Fruit fly (Drosophila melanogaster) whole organism, embryonic: ENCODE measurements around the gene CG15412.
A peak's percentile ranks its signal among the peaks of the same experiment; 100 is the strongest.

ENCODE experiments used
- Asciz ChIP-seq: fragments of 200-800 bp; sonication (Bioruptor generic); optimal IDR thresholded peaks from 2 replicates; lab custom pipeline; 2017; ENCODE audit warnings: missing biosample characterization, mild to moderate bottlenecking, missing genetic modification characterization, missing genetic modification reagents
- CG1024 ChIP-seq: fragments of 200-800 bp; sonication (Bioruptor generic); IDR thresholded peaks from 2 replicates; pipeline ENCODE4 v1.3.6; 2022; ENCODE audit warnings: missing biosample characterization, missing genetic modification characterization
- CG10267 ChIP-seq: fragments of 200-800 bp; sonication (Bioruptor generic); optimal IDR thresholded peaks from 2 replicates; lab custom pipeline; 2018; ENCODE audit warnings: missing biosample characterization, mild to moderate bottlenecking, missing genetic modification characterization, moderate library complexity
- CG11398 ChIP-seq: fragments of 200-800 bp; sonication (Bioruptor generic); optimal IDR thresholded peaks from 2 replicates; lab custom pipeline; 2016; ENCODE audit warnings: missing biosample characterization, missing genetic modification characterization
- CG11504 ChIP-seq: fragments of 200-800 bp; sonication (Bioruptor generic); optimal IDR thresholded peaks from 3 replicates; lab custom pipeline; 2019; ENCODE audit warnings: missing biosample characterization, mild to moderate bottlenecking, missing genetic modification characterization, moderate library complexity
- CG12769 ChIP-seq: fragments of 200-800 bp; sonication (Bioruptor generic); optimal IDR thresholded peaks from 2 replicates; lab custom pipeline; 2019; ENCODE audit warnings: missing biosample characterization, mild to moderate bottlenecking, missing genetic modification characterization, moderate library complexity
- CG14860 ChIP-seq: fragments of 200-800 bp; sonication (Bioruptor generic); IDR thresholded peaks from 3 replicates; pipeline ENCODE4 v1.3.6; 2022; ENCODE audit warnings: missing biosample characterization, missing genetic modification characterization; ENCODE audit not compliant: partially characterized antibody
- CG16813 ChIP-seq: fragments of 200-800 bp; sonication (Bioruptor generic); IDR thresholded peaks from 3 replicates; pipeline ENCODE4 v1.3.6; 2022; ENCODE audit warnings: missing biosample characterization, missing genetic modification characterization; ENCODE audit not compliant: partially characterized antibody
- CG16863 ChIP-seq: fragments of 200-800 bp; sonication (Bioruptor generic); optimal IDR thresholded peaks from 3 replicates; lab custom pipeline; 2016; ENCODE audit warnings: missing biosample characterization, missing genetic modification characterization
- CG17829 ChIP-seq: fragments of 200-800 bp; optimal IDR thresholded peaks from 2 replicates; lab custom pipeline; 2019; ENCODE audit warnings: missing biosample characterization, mild to moderate bottlenecking, missing genetic modification characterization, moderate library complexity
- CG18619 ChIP-seq: fragments of 200-800 bp; sonication (Bioruptor generic); optimal IDR thresholded peaks from 3 replicates; lab custom pipeline; 2017; ENCODE audit warnings: missing biosample characterization, mild to moderate bottlenecking, missing genetic modification characterization
- CG2202 ChIP-seq: fragments of 200-800 bp; sonication (Bioruptor generic); optimal IDR thresholded peaks from 2 replicates; lab custom pipeline; 2018; ENCODE audit warnings: missing biosample characterization, mild to moderate bottlenecking, missing genetic modification characterization
- CG2875 ChIP-seq: fragments of 200-800 bp; sonication (Bioruptor generic); optimal IDR thresholded peaks from 2 replicates; lab custom pipeline; 2017; ENCODE audit warnings: missing biosample characterization, mild to moderate bottlenecking, missing genetic modification characterization, missing genetic modification reagents
- CG30020 ChIP-seq: fragments of 200-800 bp; optimal IDR thresholded peaks from 2 replicates; lab custom pipeline; 2019; ENCODE audit warnings: missing biosample characterization, mild to moderate bottlenecking, missing genetic modification characterization, moderate library complexity
- CG31365 ChIP-seq: fragments of 200-800 bp; sonication (Bioruptor generic); optimal IDR thresholded peaks from 2 replicates; lab custom pipeline; 2018; ENCODE audit warnings: missing biosample characterization, mild to moderate bottlenecking, missing genetic modification characterization
- CG4282 ChIP-seq: fragments of 200-800 bp; sonication (Bioruptor generic); optimal IDR thresholded peaks from 2 replicates; lab custom pipeline; 2016; ENCODE audit warnings: missing biosample characterization, missing genetic modification characterization
- CG6175 ChIP-seq: fragments of 200-800 bp; sonication (Bioruptor generic); IDR thresholded peaks from 3 replicates; pipeline ENCODE4 v1.3.6; 2022; ENCODE audit warnings: missing biosample characterization, missing genetic modification characterization
- CG9609 ChIP-seq: fragments of 200-800 bp; sonication (Bioruptor generic); optimal IDR thresholded peaks from 3 replicates; lab custom pipeline; 2016; ENCODE audit warnings: missing biosample characterization, missing genetic modification characterization
- CHES-1-like ChIP-seq: fragments of 200-800 bp; sonication (Bioruptor generic); optimal IDR thresholded peaks from 2 replicates; lab custom pipeline; 2016; ENCODE audit warnings: missing biosample characterization, missing genetic modification characterization
- CTCF ChIP-seq: fragments of 200-800 bp; sonication (Bioruptor generic); optimal IDR thresholded peaks from 2 replicates; lab custom pipeline; 2017; ENCODE audit warnings: missing biosample characterization, mild to moderate bottlenecking, missing genetic modification characterization, moderate library complexity
- CrebB ChIP-seq: fragments of 200-800 bp; sonication (Bioruptor generic); optimal IDR thresholded peaks from 3 replicates; lab custom pipeline; 2018; ENCODE audit warnings: missing biosample characterization, mild to moderate bottlenecking, missing genetic modification characterization
- D ChIP-seq, 2 experiments: fragments of 200-800 bp in 1 of 2; fragments of >200 bp in 1 of 2; sonication (Bioruptor generic) in 1 of 2; optimal IDR thresholded peaks; 2 replicates in 1 of 2; 3 replicates in 1 of 2; lab custom pipeline; 2017; ENCODE audit warnings: mild to moderate bottlenecking in 1 of 2, missing biosample characterization in 1 of 2, missing genetic modification characterization in 1 of 2, missing genetic modification reagents in 1 of 2
- E2f2 ChIP-seq: fragments of 200-800 bp; sonication (Bioruptor generic); IDR thresholded peaks from 2 replicates; pipeline ENCODE4 v1.3.6; 2022; ENCODE audit warnings: missing biosample characterization, missing genetic modification characterization
- Ets97D ChIP-seq: fragments of 200-800 bp; sonication (Bioruptor generic); optimal IDR thresholded peaks from 3 replicates; lab custom pipeline; 2016; ENCODE audit warnings: missing biosample characterization, missing genetic modification characterization
- Fer1 ChIP-seq: fragments of 200-800 bp; sonication (Bioruptor generic); optimal IDR thresholded peaks from 2 replicates; lab custom pipeline; 2017; ENCODE audit warnings: missing biosample characterization, mild to moderate bottlenecking, missing genetic modification characterization
- Fer2 ChIP-seq: fragments of 200-800 bp; sonication (Bioruptor generic); optimal IDR thresholded peaks from 2 replicates; lab custom pipeline; 2018; ENCODE audit warnings: missing biosample characterization, mild to moderate bottlenecking, missing genetic modification characterization, moderate library complexity
- Gug ChIP-seq: fragments of 200-800 bp; sonication (Bioruptor generic); IDR thresholded peaks from 4 replicates; pipeline ENCODE4 v1.3.6; 2022; ENCODE audit warnings: missing biosample characterization, missing genetic modification characterization
- H2.0 ChIP-seq: fragments of 200-800 bp; sonication (Bioruptor generic); IDR thresholded peaks from 2 replicates; pipeline ENCODE4 v1.3.6; 2022; ENCODE audit warnings: missing biosample characterization, missing genetic modification characterization
- HmgZ ChIP-seq: fragments of 200-800 bp; sonication (Bioruptor generic); optimal IDR thresholded peaks from 2 replicates; lab custom pipeline; 2018; ENCODE audit warnings: missing biosample characterization, mild to moderate bottlenecking, missing genetic modification characterization
- Oaz ChIP-seq: fragments of 200-800 bp; sonication (Bioruptor generic); IDR thresholded peaks from 2 replicates; pipeline ENCODE4 v1.3.6; 2022; ENCODE audit warnings: missing biosample characterization, missing genetic modification characterization
- Opbp ChIP-seq: fragments of 200-800 bp; sonication (Bioruptor generic); IDR thresholded peaks from 3 replicates; pipeline ENCODE4 v1.3.6; 2022; ENCODE audit warnings: missing biosample characterization, missing genetic modification characterization; ENCODE audit not compliant: partially characterized antibody
- Rx ChIP-seq: fragments of 200-800 bp; sonication (Bioruptor generic); IDR thresholded peaks from 2 replicates; pipeline ENCODE4 v1.3.6; 2022; ENCODE audit warnings: missing biosample characterization, missing genetic modification characterization
- Side ChIP-seq: fragments of 200-800 bp; sonication (Bioruptor generic); optimal IDR thresholded peaks from 2 replicates; lab custom pipeline; 2016; ENCODE audit warnings: missing biosample characterization, missing genetic modification characterization
- al ChIP-seq: fragments of 200-800 bp; sonication (Bioruptor generic); IDR thresholded peaks from 2 replicates; pipeline ENCODE4 v1.3.6; 2022; ENCODE audit warnings: missing biosample characterization, missing genetic modification characterization
- caup ChIP-seq: fragments of 200-800 bp; sonication (Bioruptor generic); optimal IDR thresholded peaks from 3 replicates; lab custom pipeline; 2017; ENCODE audit warnings: missing biosample characterization, mild to moderate bottlenecking, missing genetic modification characterization, moderate library complexity; ENCODE audit not compliant: severe bottlenecking
- chinmo ChIP-seq: fragments of 200-800 bp; sonication (Bioruptor generic); IDR thresholded peaks from 4 replicates; pipeline ENCODE4 v1.3.6; 2022; ENCODE audit warnings: missing biosample characterization, missing genetic modification characterization; ENCODE audit not compliant: partially characterized antibody
- ci ChIP-seq: fragments of 200-800 bp; sonication (Bioruptor generic); IDR thresholded peaks from 3 replicates; pipeline ENCODE4 v1.3.6; 2022; ENCODE audit warnings: missing biosample characterization, missing genetic modification characterization
- dpn ChIP-seq, 2 experiments: fragments of 200-800 bp; sonication (Bioruptor generic); optimal IDR thresholded peaks; 3 replicates each; lab custom pipeline; 2016; ENCODE audit warnings: missing biosample characterization in 2 of 2, missing genetic modification characterization in 2 of 2
- ewg ChIP-seq: fragments of 200-800 bp; sonication (Bioruptor generic); optimal IDR thresholded peaks from 3 replicates; lab custom pipeline; 2017; ENCODE audit warnings: mild to moderate bottlenecking, missing biosample characterization, missing genetic modification reagents, missing genetic modification characterization
- gcm2 ChIP-seq: fragments of 200-800 bp; sonication (Bioruptor generic); optimal IDR thresholded peaks from 2 replicates; lab custom pipeline; 2016; ENCODE audit warnings: missing biosample characterization, missing genetic modification characterization
- gfzf ChIP-seq: fragments of 200-800 bp; sonication (Bioruptor generic); optimal IDR thresholded peaks from 2 replicates; lab custom pipeline; 2016; ENCODE audit warnings: missing biosample characterization, mild to moderate bottlenecking, missing genetic modification characterization, moderate library complexity
- hbn ChIP-seq: fragments of 200-800 bp; sonication (Bioruptor generic); IDR thresholded peaks from 2 replicates; pipeline ENCODE4 v1.3.6; 2022; ENCODE audit warnings: missing biosample characterization, missing genetic modification characterization; ENCODE audit not compliant: partially characterized antibody
- kay ChIP-seq: fragments of 200-800 bp; sonication (Bioruptor generic); optimal IDR thresholded peaks from 2 replicates; lab custom pipeline; 2016; ENCODE audit warnings: missing biosample characterization, missing genetic modification characterization
- ken ChIP-seq: fragments of 200-800 bp; sonication (Bioruptor generic); IDR thresholded peaks from 3 replicates; pipeline ENCODE4 v1.3.6; 2022; ENCODE audit warnings: missing biosample characterization, missing genetic modification characterization
- lbe ChIP-seq: fragments of 200-800 bp; sonication (Bioruptor generic); optimal IDR thresholded peaks from 2 replicates; lab custom pipeline; 2016; ENCODE audit warnings: missing biosample characterization, mild to moderate bottlenecking, missing genetic modification characterization
- pita ChIP-seq: fragments of 200-800 bp; sonication (Bioruptor generic); optimal IDR thresholded peaks from 2 replicates; lab custom pipeline; 2017; ENCODE audit warnings: missing biosample characterization, mild to moderate bottlenecking, missing genetic modification characterization
- rib ChIP-seq: fragments of 200-800 bp; sonication (Bioruptor generic); IDR thresholded peaks from 2 replicates; pipeline ENCODE4 v1.3.6; 2022; ENCODE audit warnings: missing biosample characterization, missing genetic modification characterization
- salm ChIP-seq: fragments of 200-800 bp; sonication (Bioruptor generic); optimal IDR thresholded peaks from 2 replicates; lab custom pipeline; 2018; ENCODE audit warnings: missing biosample characterization, mild to moderate bottlenecking, missing genetic modification characterization
- sob ChIP-seq: fragments of 200-800 bp; sonication (Bioruptor generic); IDR thresholded peaks from 2 replicates; pipeline ENCODE4 v1.3.6; 2022; ENCODE audit warnings: missing biosample characterization, missing genetic modification characterization
- stwl ChIP-seq: fragments of 200-800 bp; sonication (Bioruptor generic); optimal IDR thresholded peaks from 3 replicates; lab custom pipeline; 2018; ENCODE audit warnings: missing biosample characterization, mild to moderate bottlenecking, missing genetic modification characterization, moderate library complexity

Gene CG15412

DNA sequence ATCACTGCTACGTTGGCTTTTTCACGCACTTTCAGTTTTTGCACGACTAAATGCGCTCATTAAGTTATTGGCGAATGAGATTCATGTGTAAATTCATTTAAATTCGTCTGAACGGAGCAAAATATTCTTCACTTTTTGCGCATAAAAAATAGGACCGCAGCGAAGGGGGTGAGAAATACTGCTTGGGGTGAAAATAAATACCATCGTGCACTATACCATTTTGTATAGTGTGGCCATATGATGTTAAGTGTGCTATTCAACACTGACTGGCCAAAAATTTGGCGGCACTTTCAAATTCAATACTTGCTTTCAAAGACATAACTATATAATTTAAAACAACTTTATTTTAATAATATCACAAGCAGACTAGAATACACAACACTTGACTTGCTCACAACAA lies 2.3 kb downstream of the CG15412 start, which contains the start of gene GramD1B (continued):
- TF ChIP-seq CG11504 (tag; lab: Kevin White, UChicago) (peak; percentile 6), Fer1 (GFP tag; lab: Kevin White, UChicago) (peak; percentile 51), CG18619 (GFP tag; lab: Kevin White, UChicago) (no peak), caup (GFP tag; lab: Kevin White, UChicago) (no peak), Rx (no peak), kay (no peak), hbn (GFP tag; lab: Robert Waterston, UW) (peak; percentile 29; the same call in 1 of the 2 replicates), lbe (GFP tag; lab: Kevin White, UChicago) (peak; percentile 16), Gug (GFP tag; lab: Robert Waterston, UW) (no peak), Ets97D (peak; percentile 38), Asciz (GFP tag; lab: Kevin White, UChicago) (no peak), CHES-1-like (peak; percentile 42), rib (GFP tag; lab: Robert Waterston, UW) (peak; percentile 57; the same call in 1 of the 2 replicates), chinmo (GFP tag; lab: Robert Waterston, UW) (0 out of 4 replicates have a peak, but pooled peaks have one; percentile 28), CG16863 (GFP tag; lab: Kevin White, UChicago) (no peak), Oaz (GFP tag; lab: Robert Waterston, UW) (no peak), salm (tag; lab: Kevin White, UChicago) (no peak), pita (GFP tag; lab: Kevin White, UChicago) (no peak), Fer2 (tag; lab: Kevin White, UChicago) (no peak), H2.0 (GFP tag; lab: Robert Waterston, UW) (no peak), CG11398 (GFP tag; lab: Kevin White, UChicago) (no peak), HmgZ (tag; lab: Kevin White, UChicago) (peak; percentile 58), CG10267 (tag; lab: Kevin White, UChicago) (peak; percentile 96), ci (GFP tag; lab: Robert Waterston, UW) (0 out of 3 replicates have a peak, but pooled peaks have one; percentile 36), CG2875 (GFP tag; lab: Kevin White, UChicago) (no peak), E2f2 (GFP tag; lab: Robert Waterston, UW) (peak; percentile 98), CG9609 (peak; percentile 12), CG4282 (GFP tag; lab: Kevin White, UChicago) (no peak), sob (GFP tag; lab: Robert Waterston, UW) (no peak), stwl (peak; percentile 97), ken (GFP tag; lab: Robert Waterston, UW) (0 out of 3 replicates have a peak, but pooled peaks have one; percentile 23), ewg (GFP tag; lab: Kevin White, UChicago) (peak; percentile 41), al (GFP tag; lab: Robert Waterston, UW) (no peak), CG14860 (GFP tag; lab: Robert Waterston, UW) (no peak), CG31365 (tag; lab: Kevin White, UChicago) (no peak), dpn (GFP tag; optimal IDR thresholded peaks at IDR 0.05; lab: Kevin White, UChicago) (peak in 1 of 2 experiments; percentile 22), CrebB (peak; percentile 49), D (optimal IDR thresholded peaks at IDR 0.05; lab: Kevin White, UChicago) (no peak), D (GFP tag; optimal IDR thresholded peaks at IDR 0.05; lab: Kevin White, UChicago) (no peak), gcm2 (GFP tag; lab: Kevin White, UChicago) (no peak), CG2202 (tag; lab: Kevin White, UChicago) (no peak), CG16813 (GFP tag; lab: Robert Waterston, UW) (0 out of 3 replicates have a peak, but pooled peaks have one; percentile 7), CG1024 (no peak), CG6175 (GFP tag; lab: Robert Waterston, UW) (no peak), CG12769 (peak; percentile 26), CTCF (GFP tag; lab: Kevin White, UChicago) (peak; percentile 10), Opbp (peak; percentile 44; the same call in 1 of the 3 replicates), CG17829 (tag; lab: Kevin White, UChicago) (peak; percentile 36), CG30020 (peak; percentile 11), Side (peak; percentile 6), gfzf (peak; percentile 92)
